Worm (Caenorhabditis elegans): ENCODE results near the gene clec-143.

clec-143 gene

ce11 chrII:10502491-10503063, 32.5 kb upstream of the clec-143 start, which contains the start of gene myrf-1 (continued):
- no peak for TF ChIP-seq ZK337.2 (GFP tag; IDR thresholded peaks at IDR 0.05)
- peak; percentile 78 for TF ChIP-seq nhr-48 (tag; optimal IDR thresholded peaks at IDR 0.05)
- TF ChIP-seq rbr-2 (tag; optimal IDR thresholded peaks at IDR 0.05): peak; percentile 92
- TF ChIP-seq nhr-10 (tag; optimal IDR thresholded peaks at IDR 0.05): no peak
- TF ChIP-seq madf-9 (GFP tag; conservative IDR thresholded peaks at IDR 0.05): no peak; the same call in 1 of the 2 replicates
- no peak for TF ChIP-seq duxl-1 (tag; optimal IDR thresholded peaks at IDR 0.05; ENCODE audit: poor library complexity)
- TF ChIP-seq nhr-237 (tag; optimal IDR thresholded peaks at IDR 0.05): no peak
- peak; percentile 91 for TF ChIP-seq ctbp-1 (GFP tag; IDR thresholded peaks at IDR 0.05)
- TF ChIP-seq dmd-9 (GFP tag; IDR thresholded peaks at IDR 0.05): 0 out of 2 replicates have a peak, but pooled peaks have one; percentile 31
- TF ChIP-seq vab-7 (GFP tag; IDR thresholded peaks at IDR 0.05): peak; percentile 64; the same call in 1 of the 2 replicates
- TF ChIP-seq set-16 (GFP tag; IDR thresholded peaks at IDR 0.05): peak; percentile 100
- peak; percentile 60 for TF ChIP-seq nhr-6 (tag; optimal IDR thresholded peaks at IDR 0.05)
- no peak for TF ChIP-seq ceh-82 (tag; optimal IDR thresholded peaks at IDR 0.05)
- TF ChIP-seq spr-3 (GFP tag; optimal IDR thresholded peaks at IDR 0.05): peak; percentile 48
- peak; percentile 96 for TF ChIP-seq mxl-3 (GFP tag; optimal IDR thresholded peaks at IDR 0.05)
- no peak for TF ChIP-seq ceh-28 (tag; optimal IDR thresholded peaks at IDR 0.05)
- TF ChIP-seq lim-7 (GFP tag; IDR thresholded peaks at IDR 0.05): 0 out of 2 replicates have a peak, but pooled peaks have one; percentile 46
- no peak for TF ChIP-seq unc-130 (GFP tag; optimal IDR thresholded peaks at IDR 0.05)
- TF ChIP-seq aha-1 (tag): peak; percentile 99
- 0 out of 2 replicates have a peak, but pooled peaks have one; percentile 44 for TF ChIP-seq dmd-8 (GFP tag; IDR thresholded peaks at IDR 0.05)
- 0 out of 2 replicates have a peak, but pooled peaks have one; percentile 14 for TF ChIP-seq F26F4.8 (GFP tag; conservative IDR thresholded peaks at IDR 0.05)
- no peak for TF ChIP-seq zfp-3 (GFP tag; conservative IDR thresholded peaks at IDR 0.05)
- no peak for TF ChIP-seq zip-11 (GFP tag; IDR thresholded peaks at IDR 0.05)
- peak; percentile 25 to 74 for TF ChIP-seq lsy-2 (tag; optimal IDR thresholded peaks at IDR 0.05)
- TF ChIP-seq ceh-62 (tag; optimal IDR thresholded peaks at IDR 0.05): no peak
- TF ChIP-seq lir-3 (tag; optimal IDR thresholded peaks at IDR 0.05): peak; percentile 16
- no peak for TF ChIP-seq snpc-4 (tag; optimal IDR thresholded peaks at IDR 0.05)
- no peak for TF ChIP-seq daf-19 (GFP tag; conservative IDR thresholded peaks at IDR 0.05)
- peak; percentile 63 for TF ChIP-seq nhr-102 (tag; optimal IDR thresholded peaks at IDR 0.05)
- peak; percentile 76; the same call in 1 of the 2 replicates for TF ChIP-seq lin-29 (GFP tag; IDR thresholded peaks at IDR 0.05)
- no peak for TF ChIP-seq F49E8.2 (tag; optimal IDR thresholded peaks at IDR 0.05; ENCODE audit: borderline replicate concordance)
- TF ChIP-seq daf-8 (GFP tag; IDR thresholded peaks at IDR 0.05): no peak
- no peak for TF ChIP-seq nhr-76 (tag; optimal IDR thresholded peaks at IDR 0.05)
- TF ChIP-seq zag-1 (tag; optimal IDR thresholded peaks at IDR 0.05): no peak
- TF ChIP-seq lin-38 (GFP tag; IDR thresholded peaks at IDR 0.05): peak; percentile 63
- TF ChIP-seq D1046.2 (GFP tag; IDR thresholded peaks at IDR 0.05): no peak
- peak; percentile 86 for TF ChIP-seq dve-1 (tag; optimal IDR thresholded peaks at IDR 0.05; ENCODE audit: insufficient read depth)
- no peak for TF ChIP-seq fos-1 (tag; optimal IDR thresholded peaks at IDR 0.05)
- TF ChIP-seq dpl-1 (GFP tag; optimal IDR thresholded peaks at IDR 0.05): peak; percentile 49
- TF ChIP-seq tag-97 (GFP tag; IDR thresholded peaks at IDR 0.05): no peak
- TF ChIP-seq hlh-30 (tag; optimal IDR thresholded peaks at IDR 0.05; ENCODE audit: insufficient read depth): peak; percentile 90
- peak; percentile 58 for TF ChIP-seq jun-1 (tag; optimal IDR thresholded peaks at IDR 0.05)
- no peak for TF ChIP-seq aly-2 (tag; optimal IDR thresholded peaks at IDR 0.05)
- TF ChIP-seq php-3 (GFP tag; IDR thresholded peaks at IDR 0.05): peak; percentile 60; the same call in 1 of the 2 replicates
- TF ChIP-seq lin-39 (tag; optimal IDR thresholded peaks at IDR 0.05): no peak
- no peak for TF ChIP-seq ama-1 (optimal IDR thresholded peaks at IDR 0.05)
- TF ChIP-seq Y105C5A.15 (GFP tag; IDR thresholded peaks at IDR 0.05): no peak
- TF ChIP-seq mep-1 (tag; optimal IDR thresholded peaks at IDR 0.05): peak; percentile 91
- peak in 1 of 2 experiments; percentile 88 for TF ChIP-seq hif-1 (tag; optimal IDR thresholded peaks at IDR 0.05)
- no peak for TF ChIP-seq mdt-29 (GFP tag; IDR thresholded peaks at IDR 0.05)
